Worm (Caenorhabditis elegans): Measurements from ENCODE around the gene H01M10.2.

Gene H01M10.2

DNA sequence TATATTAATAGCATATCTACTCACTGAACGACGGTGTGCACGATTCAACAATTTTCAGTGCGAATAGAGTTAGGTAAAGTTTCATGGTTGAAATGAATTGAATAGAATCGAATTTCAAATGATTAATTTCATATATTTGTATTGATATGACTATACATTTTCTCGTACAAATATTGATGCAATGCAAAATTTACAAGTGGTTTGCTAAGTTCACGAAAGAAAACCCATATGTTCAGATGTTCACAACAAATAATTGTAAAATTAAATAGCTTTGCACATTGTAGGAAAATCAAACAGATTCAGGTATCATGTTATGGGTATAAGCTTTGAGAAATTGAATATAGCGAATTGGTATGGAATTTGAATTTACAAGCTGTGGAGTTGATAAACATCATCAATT lies at the start of gene H01M10.2:
Gene H01M10.2 (minus strand): TSS at position 101 of the 400 bp plus-strand sequence.
- TF ChIP-seq rnt-1 (tag; optimal IDR thresholded peaks at IDR 0.05) (no peak), ama-1 (optimal IDR thresholded peaks at IDR 0.05) (no peak), K09A11.1 (tag; optimal IDR thresholded peaks at IDR 0.05; ENCODE audit: insufficient read depth) (no peak), hlh-30 (tag; optimal IDR thresholded peaks at IDR 0.05; ENCODE audit: insufficient read depth) (no peak), dve-1 (tag; optimal IDR thresholded peaks at IDR 0.05) (no peak), hlh-15 (tag; optimal IDR thresholded peaks at IDR 0.05) (no peak), nhr-11 (tag; optimal IDR thresholded peaks at IDR 0.05) (no peak), ceh-2 (tag; optimal IDR thresholded peaks at IDR 0.05) (no peak), che-1 (tag; optimal IDR thresholded peaks at IDR 0.05) (no peak), eyg-1 (tag; optimal IDR thresholded peaks at IDR 0.05) (no peak), ceh-6 (GFP tag; optimal IDR thresholded peaks at IDR 0.05) (no peak), ets-4 (tag; optimal IDR thresholded peaks at IDR 0.05) (no peak), T23F11.4 (GFP tag; optimal IDR thresholded peaks at IDR 0.05) (no peak), nfya-1 (tag; optimal IDR thresholded peaks at IDR 0.05) (no peak), sox-2 (GFP tag; IDR thresholded peaks at IDR 0.05) (no peak), C38D4.7 (GFP tag; optimal IDR thresholded peaks at IDR 0.05) (no peak), unc-55 (GFP tag; optimal IDR thresholded peaks at IDR 0.05) (no peak)

DNA sequence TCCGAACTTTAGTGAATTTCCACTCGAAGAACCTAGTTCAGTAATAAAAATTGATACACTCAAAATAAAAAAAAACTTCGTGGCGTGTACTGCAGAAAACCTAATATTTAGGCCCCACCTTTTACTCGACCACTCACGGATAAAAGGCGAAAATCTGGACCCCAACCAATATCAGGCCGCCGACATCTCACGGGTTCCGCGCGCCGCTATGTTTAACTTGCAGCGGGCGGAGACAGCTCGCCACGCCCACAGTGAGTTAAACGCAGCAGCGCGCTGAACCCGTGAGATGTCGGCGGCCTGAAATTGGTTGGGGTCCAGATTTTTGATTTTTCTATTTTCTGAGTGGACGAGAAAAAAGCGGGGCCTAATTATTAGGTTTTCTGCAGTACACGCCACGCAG lies 47.3 kb upstream of the H01M10.2 start:
- TF ChIP-seq dmd-4 (tag; optimal IDR thresholded peaks at IDR 0.05; ENCODE audit: borderline replicate concordance), result no peak

- no peak for TF ChIP-seq nfya-1 (tag; optimal IDR thresholded peaks at IDR 0.05)
- no peak for TF ChIP-seq fkh-6 (tag; optimal IDR thresholded peaks at IDR 0.05)
- TF ChIP-seq elt-4 (tag; optimal IDR thresholded peaks at IDR 0.05), result no peak
- TF ChIP-seq tbx-2 (tag; optimal IDR thresholded peaks at IDR 0.05), result no peak
- no peak for TF ChIP-seq ceh-2 (tag; optimal IDR thresholded peaks at IDR 0.05)
- TF ChIP-seq hlh-13 (GFP tag; optimal IDR thresholded peaks at IDR 0.05), result no peak
- no peak for TF ChIP-seq ahr-1 (tag; optimal IDR thresholded peaks at IDR 0.05)
- TF ChIP-seq ceh-48 (tag; optimal IDR thresholded peaks at IDR 0.05), result no peak
- no peak for TF ChIP-seq odd-2 (tag; optimal IDR thresholded peaks at IDR 0.05)
- no peak for TF ChIP-seq Y22D7AL.16 (tag; optimal IDR thresholded peaks at IDR 0.05)
- no peak for TF ChIP-seq ceh-34 (tag; optimal IDR thresholded peaks at IDR 0.05)
- no peak for TF ChIP-seq ceh-14 (tag; optimal IDR thresholded peaks at IDR 0.05)
- no peak for TF ChIP-seq C08G9.2 (tag; optimal IDR thresholded peaks at IDR 0.05)
- no peak for TF ChIP-seq pax-1 (tag; optimal IDR thresholded peaks at IDR 0.05)
- no peak for TF ChIP-seq nhr-11 (tag; optimal IDR thresholded peaks at IDR 0.05)
- no peak for TF ChIP-seq hlh-6 (tag; optimal IDR thresholded peaks at IDR 0.05)
- no peak for TF ChIP-seq ama-1 (optimal IDR thresholded peaks at IDR 0.05)
- TF ChIP-seq K09A11.1 (tag; optimal IDR thresholded peaks at IDR 0.05; ENCODE audit: insufficient read depth), result no peak
Observed at ce11 chrX:2626153-2626552, 40.6 kb upstream of the H01M10.2 start.

DNA sequence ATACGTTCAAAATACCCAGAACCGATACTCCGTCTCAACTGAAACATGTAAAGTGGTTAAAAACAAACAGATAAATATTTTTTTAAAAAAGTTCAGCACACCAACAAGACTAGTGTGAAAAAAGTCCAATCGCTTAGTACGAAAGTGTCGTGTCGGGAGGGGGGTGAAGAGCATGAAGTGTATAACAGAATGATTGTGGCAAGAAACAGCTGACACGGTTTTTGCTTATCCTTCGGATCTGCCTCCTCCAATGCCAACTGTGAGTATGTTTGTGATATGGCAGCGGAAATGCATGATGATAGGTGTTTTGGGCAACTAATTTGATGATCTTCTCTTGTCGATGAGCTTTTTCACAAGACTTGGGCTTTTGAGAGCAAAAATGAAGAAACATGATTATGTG lies 34.7 kb upstream of the H01M10.2 start:
- TF ChIP-seq ceh-18 (tag; optimal IDR thresholded peaks at IDR 0.05) (peak; percentile 39), ceh-14 (tag; optimal IDR thresholded peaks at IDR 0.05) (no peak), ceh-2 (tag; optimal IDR thresholded peaks at IDR 0.05) (no peak), lin-11 (tag; optimal IDR thresholded peaks at IDR 0.05) (no peak), madf-2 (tag; optimal IDR thresholded peaks at IDR 0.05) (no peak), T23F11.4 (GFP tag; optimal IDR thresholded peaks at IDR 0.05) (no peak), F13H6.1 (tag; optimal IDR thresholded peaks at IDR 0.05) (no peak)

DNA sequence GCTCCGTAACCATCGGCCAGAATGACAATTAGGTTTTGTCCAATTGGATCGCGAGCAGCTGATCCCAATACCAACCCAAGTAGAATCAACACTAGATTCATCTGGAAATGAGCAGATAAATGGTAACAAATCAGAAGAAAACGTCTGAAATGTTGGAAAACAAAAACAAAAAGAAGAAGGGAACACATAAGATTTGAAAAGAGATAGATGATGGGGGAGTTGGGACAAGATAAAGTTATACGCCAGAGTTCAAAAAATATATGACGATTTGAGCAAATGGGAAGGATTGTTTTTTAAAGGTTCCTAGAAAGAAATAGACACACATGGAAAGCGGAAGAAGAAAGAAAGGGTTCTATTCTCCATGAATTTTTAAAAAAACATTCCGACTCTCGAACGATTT lies 30.1 kb upstream of the H01M10.2 start, which contains the start of gene T03G6.3:
Gene T03G6.3 (minus strand): TSS at position 101 of the 400 bp plus-strand sequence.
- TF ChIP-seq hlh-6 (tag; optimal IDR thresholded peaks at IDR 0.05) (no peak), ceh-14 (tag; optimal IDR thresholded peaks at IDR 0.05) (no peak), tbx-2 (tag; optimal IDR thresholded peaks at IDR 0.05) (no peak), ztf-16 (tag; optimal IDR thresholded peaks at IDR 0.05) (no peak), mec-3 (tag; optimal IDR thresholded peaks at IDR 0.05; ENCODE audit: borderline replicate concordance) (no peak), tbx-7 (tag; optimal IDR thresholded peaks at IDR 0.05) (no peak), zip-5 (tag; optimal IDR thresholded peaks at IDR 0.05) (no peak), hlh-15 (tag; optimal IDR thresholded peaks at IDR 0.05) (no peak), elt-2 (tag; optimal IDR thresholded peaks at IDR 0.05) (no peak), F13H6.1 (tag; optimal IDR thresholded peaks at IDR 0.05) (no peak), ahr-1 (tag; optimal IDR thresholded peaks at IDR 0.05) (no peak), C38D4.7 (GFP tag; optimal IDR thresholded peaks at IDR 0.05) (no peak), ceh-30 (tag; optimal IDR thresholded peaks at IDR 0.05) (no peak), ets-4 (tag; optimal IDR thresholded peaks at IDR 0.05) (no peak), sdc-2 (tag; optimal IDR thresholded peaks at IDR 0.05) (no peak), K02D7.2 (tag; optimal IDR thresholded peaks at IDR 0.05) (no peak), T23F11.4 (GFP tag; optimal IDR thresholded peaks at IDR 0.05) (no peak), ceh-19 (GFP tag; optimal IDR thresholded peaks at IDR 0.05) (no peak), ref-2 (tag; optimal IDR thresholded peaks at IDR 0.05) (no peak), rnt-1 (tag; optimal IDR thresholded peaks at IDR 0.05) (no peak)

Data from whole organism, late embryonic.